Fruit fly (Drosophila melanogaster): ENCODE measurements around the gene CG13392.

DNA sequence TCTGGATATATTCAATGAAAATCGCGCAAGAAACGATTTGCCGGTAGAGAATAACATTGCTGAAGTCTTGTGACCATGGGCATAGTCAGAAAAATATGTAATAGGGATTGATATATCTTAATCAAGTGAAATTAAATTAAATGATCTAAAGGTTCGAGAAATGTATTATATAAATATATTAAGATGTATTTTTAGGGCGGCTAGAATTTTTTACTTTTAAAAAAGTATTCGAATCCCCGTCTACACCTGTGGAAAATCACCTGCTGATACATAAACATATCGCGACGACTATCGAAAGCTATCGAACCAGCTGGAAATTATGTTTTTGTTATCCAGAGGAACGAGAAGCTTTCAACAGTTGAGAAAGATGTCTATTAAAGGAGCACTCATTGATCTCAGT, 5.9 kb downstream of the CG13392 start, which contains the start of the genes CG13390 and CG17294:
- no peak for TF ChIP-seq psq (optimal IDR thresholded peaks at IDR 0.05)
- no peak for TF ChIP-seq usp (GFP tag; optimal IDR thresholded peaks at IDR 0.05)
